Worm (Caenorhabditis elegans) whole organism, young adult: Measurements from ENCODE around the gene T16G1.4.

Source experiments
- B0261.1 ChIP-seq: sonication (generic microtip); optimal IDR thresholded peaks from 2 replicates; lab custom pipeline; 2016; ENCODE audit warnings: mild to moderate bottlenecking, missing genetic modification characterization, moderate library complexity, missing compliant biosample characterization
- B0336.3 ChIP-seq: fragments of 200-800 bp; sonication (Bioruptor generic); IDR thresholded peaks from 2 replicates; pipeline ENCODE4 v1.3.6; 2022; ENCODE audit warnings: missing genetic modification characterization, missing compliant biosample characterization
- F33H1.4 ChIP-seq: fragments of 200-800 bp; sonication (Bioruptor generic); IDR thresholded peaks from 2 replicates; pipeline ENCODE4 v1.3.6; 2022; ENCODE audit warnings: missing genetic modification reagents, missing genetic modification characterization, missing compliant biosample characterization
- F39B2.1 ChIP-seq: fragments of 200-800 bp; sonication (Bioruptor generic); IDR thresholded peaks from 2 replicates; pipeline ENCODE4 v1.3.6; 2022; ENCODE audit warnings: missing genetic modification reagents, missing genetic modification characterization, missing compliant biosample characterization
- T07F8.4 ChIP-seq: sonication (generic microtip); optimal IDR thresholded peaks from 2 replicates; lab custom pipeline; 2016; ENCODE audit warnings: mild to moderate bottlenecking, missing genetic modification characterization, moderate library complexity, missing compliant biosample characterization
- Y67H2A.10 ChIP-seq: fragments of 200-800 bp; sonication (Bioruptor generic); conservative IDR thresholded peaks from 2 replicates; pipeline ENCODE4 v1.3.6; 2022; ENCODE audit warnings: missing genetic modification reagents, missing genetic modification characterization, missing compliant biosample characterization
- akir-1 ChIP-seq: fragments of 200-800 bp; sonication (Bioruptor generic); optimal IDR thresholded peaks from 2 replicates; lab custom pipeline; 2018; ENCODE audit warnings: mild to moderate bottlenecking, missing genetic modification characterization, moderate library complexity, missing compliant biosample characterization
- ama-1 ChIP-seq, 3 experiments: fragments of 150-350 bp in 1 of 3; sonication (generic microtip) in 2 of 3; optimal IDR thresholded peaks; 2 replicates each; lab custom pipeline; 2014 to 2018; ENCODE audit warnings: missing biosample characterization in 2 of 3, missing genetic modification characterization in 2 of 3, missing genetic modification reagents in 2 of 3
- aptf-3 ChIP-seq: fragments of 200-800 bp; sonication (Bioruptor generic); IDR thresholded peaks from 2 replicates; pipeline ENCODE4 v1.3.6; 2022; ENCODE audit warnings: missing genetic modification characterization, missing compliant biosample characterization
- atf-7 ChIP-seq: sonication (generic microtip); optimal IDR thresholded peaks from 2 replicates; lab custom pipeline; 2017; ENCODE audit warnings: mild to moderate bottlenecking, missing genetic modification characterization, missing compliant biosample characterization
- athp-1 ChIP-seq: sonication (generic microtip); optimal IDR thresholded peaks from 2 replicates; lab custom pipeline; 2017; ENCODE audit warnings: mild to moderate bottlenecking, missing genetic modification characterization, missing compliant biosample characterization
- ccch-3 ChIP-seq: fragments of 200-800 bp; sonication (Bioruptor generic); optimal IDR thresholded peaks from 2 replicates; lab custom pipeline; 2018; ENCODE audit warnings: mild to moderate bottlenecking, missing genetic modification characterization, missing compliant biosample characterization
- cebp-1 ChIP-seq, 2 experiments: fragments of 200-800 bp in 1 of 2; sonication (Bioruptor generic) in 1 of 2; sonication (generic microtip) in 1 of 2; IDR thresholded peaks in 1 of 2; optimal IDR thresholded peaks in 1 of 2; 2 replicates each; pipeline versions ENCODE4 v1.3.6 to Lab custom; 2017 to 2022; ENCODE audit warnings: missing compliant biosample characterization in 2 of 2, missing genetic modification characterization in 2 of 2, mild to moderate bottlenecking in 1 of 2, missing genetic modification reagents in 1 of 2, moderate library complexity in 1 of 2
- cebp-2 ChIP-seq: fragments of 200-800 bp; sonication (Bioruptor generic); IDR thresholded peaks from 2 replicates; pipeline ENCODE4 v1.3.6; 2022; ENCODE audit warnings: missing genetic modification characterization, missing compliant biosample characterization
- ceh-40 ChIP-seq: fragments of 200-800 bp; sonication (Bioruptor generic); IDR thresholded peaks from 2 replicates; pipeline ENCODE4 v1.3.6; 2022; ENCODE audit warnings: missing genetic modification characterization, missing compliant biosample characterization
- ceh-91 ChIP-seq: fragments of 200-800 bp; sonication (Bioruptor generic); IDR thresholded peaks from 2 replicates; pipeline ENCODE4 v1.3.6; 2022; ENCODE audit warnings: missing genetic modification reagents, missing genetic modification characterization, missing compliant biosample characterization
- die-1 ChIP-seq: sonication (generic microtip); optimal IDR thresholded peaks from 2 replicates; lab custom pipeline; 2016; ENCODE audit warnings: missing genotype, mild to moderate bottlenecking, missing genetic modification characterization, missing compliant biosample characterization
- dpff-1 ChIP-seq: sonication (generic microtip); optimal IDR thresholded peaks from 2 replicates; lab custom pipeline; 2017; ENCODE audit warnings: mild to moderate bottlenecking, missing genetic modification characterization, missing compliant biosample characterization
- egrh-3 ChIP-seq: fragments of 200-800 bp; sonication (Bioruptor generic); IDR thresholded peaks from 2 replicates; pipeline ENCODE4 v1.3.6; 2022; ENCODE audit warnings: missing genetic modification reagents, missing genetic modification characterization, missing compliant biosample characterization
- hlh-12 ChIP-seq: sonication (generic microtip); optimal IDR thresholded peaks from 2 replicates; lab custom pipeline; 2016; ENCODE audit warnings: missing genetic modification characterization, missing compliant biosample characterization
- hmg-1.2 ChIP-seq: fragments of 200-800 bp; sonication (Bioruptor generic); IDR thresholded peaks from 2 replicates; pipeline ENCODE4 v1.3.6; 2022; ENCODE audit warnings: missing genetic modification reagents, missing genetic modification characterization, missing compliant biosample characterization
- hsf-1 ChIP-seq: fragments of 200-800 bp; sonication (Bioruptor generic); IDR thresholded peaks from 2 replicates; pipeline ENCODE4 v1.3.6; 2022; ENCODE audit warnings: missing genetic modification reagents, missing genetic modification characterization, missing compliant biosample characterization
- let-526 ChIP-seq: fragments of 200-800 bp; sonication (Bioruptor generic); IDR thresholded peaks from 2 replicates; pipeline ENCODE4 v1.3.6; 2022; ENCODE audit warnings: missing genetic modification reagents, missing genetic modification characterization, missing compliant biosample characterization
- lin-26 ChIP-seq: fragments of 200-800 bp; sonication (Bioruptor generic); IDR thresholded peaks from 2 replicates; pipeline ENCODE4 v1.3.6; 2022; ENCODE audit warnings: missing genetic modification reagents, missing genetic modification characterization, missing compliant biosample characterization
- lir-1 ChIP-seq: fragments of 200-800 bp; sonication (Bioruptor generic); conservative IDR thresholded peaks from 2 replicates; pipeline ENCODE4 v1.3.6; 2022; ENCODE audit warnings: missing genetic modification reagents, missing genetic modification characterization, missing compliant biosample characterization
- lsl-1 ChIP-seq: fragments of 200-800 bp; sonication (Bioruptor generic); optimal IDR thresholded peaks from 2 replicates; lab custom pipeline; 2018; ENCODE audit warnings: mild to moderate bottlenecking, missing genetic modification characterization, moderate library complexity, missing compliant biosample characterization
- madf-10 ChIP-seq: sonication (generic microtip); optimal IDR thresholded peaks from 2 replicates; lab custom pipeline; 2016; ENCODE audit warnings: mild to moderate bottlenecking, missing genetic modification characterization, missing compliant biosample characterization
- madf-6 ChIP-seq: fragments of 200-800 bp; sonication (Bioruptor generic); IDR thresholded peaks from 2 replicates; pipeline ENCODE4 v1.3.6; 2022; ENCODE audit warnings: missing genetic modification reagents, missing genetic modification characterization, missing compliant biosample characterization
- mcd-1 ChIP-seq: fragments of 200-800 bp; sonication (Bioruptor generic); IDR thresholded peaks from 2 replicates; pipeline ENCODE4 v1.3.6; 2022; ENCODE audit warnings: missing genetic modification reagents, missing genetic modification characterization, missing compliant biosample characterization
- mxl-1 ChIP-seq: sonication (generic microtip); optimal IDR thresholded peaks from 2 replicates; lab custom pipeline; 2016; ENCODE audit warnings: missing genetic modification characterization, missing compliant biosample characterization
- nhr-120 ChIP-seq: fragments of 200-800 bp; sonication (Bioruptor generic); IDR thresholded peaks from 2 replicates; pipeline ENCODE4 v1.3.6; 2022; ENCODE audit warnings: missing genetic modification characterization, missing compliant biosample characterization
- nhr-80 ChIP-seq: sonication (generic microtip); optimal IDR thresholded peaks from 2 replicates; lab custom pipeline; 2016; ENCODE audit warnings: missing genetic modification characterization, missing compliant biosample characterization
- pbrm-1 ChIP-seq: fragments of 200-800 bp; sonication (Bioruptor generic); IDR thresholded peaks from 2 replicates; pipeline ENCODE4 v1.3.6; 2022; ENCODE audit warnings: missing genetic modification reagents, missing genetic modification characterization, missing compliant biosample characterization
- rcor-1 ChIP-seq: fragments of 200-800 bp; sonication (Bioruptor generic); IDR thresholded peaks from 2 replicates; pipeline ENCODE4 v1.3.6; 2022; ENCODE audit warnings: missing genetic modification reagents, missing genetic modification characterization, missing compliant biosample characterization
- rpc-1 ChIP-seq, 2 experiments: fragments of 150-350 bp in 1 of 2; sonication (generic microtip) in 1 of 2; optimal IDR thresholded peaks; 2 replicates each; lab custom pipeline; 2014 to 2018; ENCODE audit warnings: missing biosample characterization in 1 of 2, missing genetic modification characterization in 1 of 2, missing genetic modification reagents in 1 of 2, missing genotype in 1 of 2
- sdz-38 ChIP-seq: sonication (generic microtip); optimal IDR thresholded peaks from 2 replicates; lab custom pipeline; 2016; ENCODE audit warnings: missing genotype, missing genetic modification characterization, missing compliant biosample characterization
- snpc-1.1 ChIP-seq: sonication (generic microtip); optimal IDR thresholded peaks from 2 replicates; lab custom pipeline; 2017; ENCODE audit warnings: missing genetic modification characterization, mild to moderate bottlenecking, missing compliant biosample characterization, antibody characterized with exemption, moderate library complexity, missing genotype, missing genetic modification reagents; ENCODE audit not compliant: insufficient read depth
- snpc-1.3 ChIP-seq: sonication (generic microtip); optimal IDR thresholded peaks from 2 replicates; lab custom pipeline; 2017; ENCODE audit warnings: missing genetic modification characterization, mild to moderate bottlenecking, missing compliant biosample characterization, antibody characterized with exemption, moderate library complexity, missing genotype, missing genetic modification reagents; ENCODE audit not compliant: insufficient read depth
- unc-62 ChIP-seq: fragments of 150-350 bp; optimal IDR thresholded peaks from 2 replicates; lab custom pipeline; 2014; ENCODE audit warnings: missing biosample characterization, missing genetic modification reagents, missing genetic modification characterization
- zfh-2 ChIP-seq: fragments of 200-800 bp; sonication (Bioruptor generic); conservative IDR thresholded peaks from 2 replicates; pipeline ENCODE4 v1.3.6; 2022; ENCODE audit warnings: missing genetic modification reagents, missing genetic modification characterization, missing compliant biosample characterization
- ztf-18 ChIP-seq: sonication (generic microtip); optimal IDR thresholded peaks from 2 replicates; lab custom pipeline; 2016; ENCODE audit warnings: missing genotype, mild to moderate bottlenecking, missing genetic modification characterization, missing compliant biosample characterization
- ztf-22 ChIP-seq: fragments of 200-800 bp; sonication (Bioruptor generic); optimal IDR thresholded peaks from 2 replicates; lab custom pipeline; 2018; ENCODE audit warnings: mild to moderate bottlenecking, missing genetic modification characterization, moderate library complexity, missing compliant biosample characterization
- ztf-25 ChIP-seq: fragments of 200-800 bp; sonication (Bioruptor generic); IDR thresholded peaks from 2 replicates; pipeline ENCODE4 v1.3.6; 2022; ENCODE audit warnings: missing genetic modification reagents, missing genetic modification characterization, missing compliant biosample characterization

Gene T16G1.4

DNA sequence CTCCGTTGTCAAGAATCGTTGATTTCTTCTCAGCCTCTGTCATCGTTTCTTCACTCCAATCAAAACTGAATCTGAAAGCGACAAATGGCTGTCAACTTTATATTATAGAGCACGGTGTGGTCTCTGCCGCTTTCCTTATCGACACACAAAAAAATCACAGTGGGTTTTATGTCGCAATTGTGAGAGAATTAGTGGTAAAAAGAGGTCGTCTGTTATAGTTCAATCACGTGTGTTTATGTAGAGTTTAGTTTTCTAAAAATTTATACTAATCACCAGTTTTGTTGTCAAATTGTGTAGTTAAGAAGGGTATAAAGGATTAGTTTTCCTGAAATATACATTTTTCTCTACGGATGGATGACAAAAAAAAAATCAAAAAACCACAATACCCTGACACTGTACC lies 6.7 kb downstream of the T16G1.4 start, which contains the start of gene T16G1.7 (continued):
- TF ChIP-seq ceh-40 (GFP tag; lab: Robert Waterston, UW), result no peak
- TF ChIP-seq B0261.1 (tag; lab: Kevin White, UChicago), result no peak
- no peak for TF ChIP-seq lir-1 (GFP tag; lab: Robert Waterston, UW)
- TF ChIP-seq let-526 (GFP tag; lab: Robert Waterston, UW), result no peak
- peak; percentile 98 for TF ChIP-seq nhr-80
- no peak for TF ChIP-seq F33H1.4 (GFP tag; lab: Robert Waterston, UW)
- peak; percentile 12 for TF ChIP-seq atf-7 (tag; lab: Kevin White, UChicago)
- TF ChIP-seq mcd-1 (GFP tag; lab: Robert Waterston, UW), result no peak
- TF ChIP-seq cebp-1 (GFP tag; IDR thresholded peaks at IDR 0.05; lab: Robert Waterston, UW), result no peak
- TF ChIP-seq cebp-1 (tag; optimal IDR thresholded peaks at IDR 0.05; lab: Kevin White, UChicago), result no peak
- no peak for TF ChIP-seq hmg-1.2 (GFP tag; lab: Robert Waterston, UW)

DNA sequence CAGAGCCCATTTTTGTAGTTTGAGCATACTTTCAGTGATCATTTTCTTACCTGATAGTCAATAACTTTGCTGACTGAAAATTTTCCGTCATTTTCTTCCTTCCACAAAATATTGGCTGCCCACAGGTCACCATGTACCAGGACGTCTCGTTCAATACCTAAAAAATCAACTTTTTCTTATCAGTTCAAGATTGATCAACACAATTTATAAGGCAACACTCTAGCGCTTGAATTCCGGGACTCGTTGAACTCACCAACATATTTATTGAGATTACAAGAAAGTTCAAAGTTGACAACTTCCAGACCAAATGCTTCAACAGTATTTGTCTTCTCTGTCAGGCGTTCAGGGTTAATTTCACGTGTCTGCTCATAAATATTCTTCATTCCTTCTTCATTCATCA lies 8.0 kb downstream of the T16G1.4 start:
- TF ChIP-seq atf-7 (tag; lab: Kevin White, UChicago) (no peak), lsl-1 (GFP tag; lab: Kevin White, UChicago) (no peak), nhr-80 (peak; percentile 78)

DNA sequence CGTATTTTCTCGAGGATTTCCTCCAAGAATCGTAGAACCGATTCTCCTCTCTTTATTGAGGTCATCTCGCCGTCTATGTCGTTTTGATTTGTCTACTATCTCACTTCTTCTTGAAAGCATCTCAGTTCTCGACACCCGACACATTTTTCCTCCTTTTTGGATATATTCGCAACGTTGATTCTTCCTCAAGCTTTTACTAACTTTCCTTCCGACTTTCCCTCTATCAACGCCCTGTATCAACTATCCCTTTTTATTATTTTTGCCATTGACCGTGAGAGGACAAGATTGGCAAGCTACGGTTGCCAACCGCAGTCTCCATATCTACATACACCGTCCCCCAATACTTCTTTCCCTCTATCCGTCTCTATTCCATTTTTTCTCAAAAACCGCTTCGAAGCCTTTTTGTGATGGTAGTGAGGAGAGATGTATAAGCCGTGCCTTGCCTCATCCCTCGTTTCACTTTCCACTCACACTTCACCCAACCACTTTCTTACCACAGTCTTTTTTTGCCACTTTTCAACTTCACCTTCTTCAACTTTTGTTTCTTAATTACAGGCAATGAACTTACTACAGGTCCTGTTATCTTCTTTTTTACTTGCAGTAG lies 12.6 kb downstream of the T16G1.4 start, which contains the start of gene T16G1.2:
Gene T16G1.2 (plus strand): TSS at position 554 of the 604 bp plus-strand sequence.
- no peak for TF ChIP-seq akir-1
- no peak for TF ChIP-seq unc-62 (GFP tag; lab: Kevin White, UChicago)
- TF ChIP-seq nhr-80, result no peak
- no peak for TF ChIP-seq nhr-120 (GFP tag; lab: Robert Waterston, UW)
- TF ChIP-seq ceh-91, result no peak
- no peak for TF ChIP-seq hlh-12 (tag; lab: Kevin White, UChicago)
- TF ChIP-seq ztf-18 (tag; lab: Kevin White, UChicago), result no peak
- no peak for TF ChIP-seq zfh-2 (GFP tag; lab: Robert Waterston, UW)
- TF ChIP-seq dpff-1 (tag; lab: Kevin White, UChicago), result no peak
- TF ChIP-seq madf-10 (tag; lab: Kevin White, UChicago), result no peak
- no peak for TF ChIP-seq Y67H2A.10 (GFP tag; lab: Robert Waterston, UW)
- TF ChIP-seq ztf-22 (GFP tag; lab: Kevin White, UChicago), result no peak
- TF ChIP-seq snpc-1.1 (tag; lab: Kevin White, UChicago), result no peak
- no peak for TF ChIP-seq cebp-2 (GFP tag; lab: Robert Waterston, UW)
- TF ChIP-seq ceh-40 (GFP tag; lab: Robert Waterston, UW), result no peak
- TF ChIP-seq egrh-3 (GFP tag; lab: Robert Waterston, UW), result no peak
- TF ChIP-seq snpc-1.3 (tag; lab: Kevin White, UChicago), result no peak
- no peak for TF ChIP-seq pbrm-1 (GFP tag; lab: Robert Waterston, UW)
- no peak for TF ChIP-seq T07F8.4 (tag; lab: Kevin White, UChicago)
- no peak for TF ChIP-seq ama-1 (optimal IDR thresholded peaks at IDR 0.05; lab: Kevin White, UChicago)
- no peak for TF ChIP-seq ama-1 (GFP tag; optimal IDR thresholded peaks at IDR 0.05; lab: Kevin White, UChicago)

DNA sequence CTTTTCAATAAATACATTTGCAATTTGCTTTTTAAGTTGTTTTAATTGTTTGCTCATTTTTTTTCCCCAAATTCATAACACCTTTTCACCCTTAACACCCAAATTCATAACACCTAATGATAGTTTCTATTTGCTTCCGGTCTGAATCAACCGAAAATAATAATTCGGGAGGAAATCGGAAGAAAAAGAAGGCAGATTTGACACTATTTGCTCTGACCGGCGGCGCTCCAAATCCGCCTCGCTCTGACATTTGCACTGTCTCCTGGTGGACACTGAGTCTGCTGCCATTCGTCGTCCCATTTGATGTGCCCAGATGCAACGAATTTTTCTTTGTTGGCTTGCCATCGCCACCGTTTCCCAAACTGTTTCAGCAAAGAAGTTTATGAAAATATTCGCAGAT lies 17.5 kb downstream of the T16G1.4 start, which contains the start of gene pqn-67:
Gene pqn-67 (plus strand): TSS at position 301 of the 400 bp plus-strand sequence.
- TF ChIP-seq athp-1 (tag; lab: Kevin White, UChicago) (no peak), B0336.3 (GFP tag; lab: Robert Waterston, UW) (no peak), F39B2.1 (GFP tag; lab: Robert Waterston, UW) (no peak), ccch-3 (GFP tag; lab: Kevin White, UChicago) (no peak), rpc-1 (optimal IDR thresholded peaks at IDR 0.05; lab: Kevin White, UChicago) (no peak), rpc-1 (tag; optimal IDR thresholded peaks at IDR 0.05; lab: Kevin White, UChicago) (no peak), hsf-1 (GFP tag; lab: Robert Waterston, UW) (no peak), T07F8.4 (tag; lab: Kevin White, UChicago) (no peak), sdz-38 (tag; lab: Kevin White, UChicago) (no peak), rcor-1 (GFP tag; lab: Robert Waterston, UW) (no peak), lin-26 (no peak), ztf-25 (no peak), madf-6 (GFP tag; lab: Robert Waterston, UW) (no peak), ztf-22 (GFP tag; lab: Kevin White, UChicago) (no peak), die-1 (tag; lab: Kevin White, UChicago) (no peak), aptf-3 (GFP tag; lab: Robert Waterston, UW) (no peak), mxl-1 (tag; lab: Kevin White, UChicago) (no peak)
